Worm (Caenorhabditis elegans) whole organism, young adult: ENCODE measurements around the gene C05C9.3.
A peak's percentile ranks its signal among the peaks of the same experiment; 100 is the strongest.

Experiments used
- B0019.2 ChIP-seq: fragments of 200-800 bp; sonication (Bioruptor generic); conservative IDR thresholded peaks from 2 replicates; pipeline ENCODE4 v1.3.6; 2022; ENCODE audit warnings: missing genetic modification reagents, missing genetic modification characterization, missing compliant biosample characterization
- B0261.1 ChIP-seq: sonication (generic microtip); optimal IDR thresholded peaks from 2 replicates; lab custom pipeline; 2016; ENCODE audit warnings: mild to moderate bottlenecking, missing genetic modification characterization, moderate library complexity, missing compliant biosample characterization
- B0336.3 ChIP-seq: fragments of 200-800 bp; sonication (Bioruptor generic); IDR thresholded peaks from 2 replicates; pipeline ENCODE4 v1.3.6; 2022; ENCODE audit warnings: missing genetic modification characterization, missing compliant biosample characterization
- F22D6.2 ChIP-seq: sonication (generic microtip); optimal IDR thresholded peaks from 2 replicates; lab custom pipeline; 2016; ENCODE audit warnings: mild to moderate bottlenecking, missing genetic modification characterization, missing compliant biosample characterization
- F39B2.1 ChIP-seq: fragments of 200-800 bp; sonication (Bioruptor generic); IDR thresholded peaks from 2 replicates; pipeline ENCODE4 v1.3.6; 2022; ENCODE audit warnings: missing genetic modification reagents, missing genetic modification characterization, missing compliant biosample characterization
- F49E8.2 ChIP-seq: sonication (generic microtip); optimal IDR thresholded peaks from 3 replicates; lab custom pipeline; 2017; ENCODE audit warnings: missing genetic modification characterization, mild to moderate bottlenecking, missing compliant biosample characterization, antibody characterized with exemption, moderate library complexity; ENCODE audit not compliant: insufficient read depth
- F52B5.7 ChIP-seq: sonication (generic microtip); optimal IDR thresholded peaks from 2 replicates; lab custom pipeline; 2016; ENCODE audit warnings: mild to moderate bottlenecking, missing genetic modification characterization, missing compliant biosample characterization
- K11D2.4 ChIP-seq: fragments of 200-800 bp; sonication (Bioruptor generic); IDR thresholded peaks from 2 replicates; pipeline ENCODE4 v1.3.6; 2022; ENCODE audit warnings: missing genetic modification reagents, missing genetic modification characterization, missing compliant biosample characterization
- T07F8.4 ChIP-seq: sonication (generic microtip); optimal IDR thresholded peaks from 2 replicates; lab custom pipeline; 2016; ENCODE audit warnings: mild to moderate bottlenecking, missing genetic modification characterization, moderate library complexity, missing compliant biosample characterization
- Y53F4B.3 ChIP-seq: fragments of 200-800 bp; sonication (Bioruptor generic); IDR thresholded peaks from 2 replicates; pipeline ENCODE4 v1.3.6; 2022; ENCODE audit warnings: missing genetic modification reagents, missing genetic modification characterization, missing compliant biosample characterization
- Y67H2A.10 ChIP-seq: fragments of 200-800 bp; sonication (Bioruptor generic); conservative IDR thresholded peaks from 2 replicates; pipeline ENCODE4 v1.3.6; 2022; ENCODE audit warnings: missing genetic modification reagents, missing genetic modification characterization, missing compliant biosample characterization
- Y79H2A.3 ChIP-seq: fragments of 200-800 bp; sonication (Bioruptor generic); conservative IDR thresholded peaks from 2 replicates; pipeline ENCODE4 v1.3.6; 2022; ENCODE audit warnings: missing genetic modification reagents, missing genetic modification characterization, missing compliant biosample characterization
- Y95B8A.8 ChIP-seq: fragments of 200-800 bp; sonication (Bioruptor generic); IDR thresholded peaks from 2 replicates; pipeline ENCODE4 v1.3.6; 2022; ENCODE audit warnings: missing genetic modification reagents, missing genetic modification characterization, missing compliant biosample characterization
- ZK185.1 ChIP-seq: sonication (generic microtip); optimal IDR thresholded peaks from 2 replicates; lab custom pipeline; 2016; ENCODE audit warnings: mild to moderate bottlenecking, missing genetic modification characterization, missing compliant biosample characterization; ENCODE audit not compliant: poor library complexity, severe bottlenecking
- ama-1 ChIP-seq, 3 experiments: fragments of 150-350 bp in 1 of 3; sonication (generic microtip) in 2 of 3; optimal IDR thresholded peaks; 2 replicates each; lab custom pipeline; 2014 to 2018; ENCODE audit warnings: missing biosample characterization in 2 of 3, missing genetic modification characterization in 2 of 3, missing genetic modification reagents in 2 of 3
- attf-5 ChIP-seq: fragments of 200-800 bp; sonication (Bioruptor generic); optimal IDR thresholded peaks from 2 replicates; lab custom pipeline; 2018; ENCODE audit warnings: mild to moderate bottlenecking, missing genetic modification characterization, missing compliant biosample characterization
- ceh-100 ChIP-seq: fragments of 200-800 bp; sonication (Bioruptor generic); IDR thresholded peaks from 2 replicates; pipeline ENCODE4 v1.3.6; 2022; ENCODE audit warnings: missing genetic modification reagents, missing genetic modification characterization, missing compliant biosample characterization
- ceh-40 ChIP-seq: fragments of 200-800 bp; sonication (Bioruptor generic); IDR thresholded peaks from 2 replicates; pipeline ENCODE4 v1.3.6; 2022; ENCODE audit warnings: missing genetic modification characterization, missing compliant biosample characterization
- ceh-79 ChIP-seq: sonication (generic microtip); optimal IDR thresholded peaks from 2 replicates; lab custom pipeline; 2017; ENCODE audit warnings: mild to moderate bottlenecking, missing genetic modification characterization, missing compliant biosample characterization
- ceh-91 ChIP-seq: fragments of 200-800 bp; sonication (Bioruptor generic); IDR thresholded peaks from 2 replicates; pipeline ENCODE4 v1.3.6; 2022; ENCODE audit warnings: missing genetic modification reagents, missing genetic modification characterization, missing compliant biosample characterization
- chd-7 ChIP-seq: sonication (generic microtip); optimal IDR thresholded peaks from 2 replicates; lab custom pipeline; 2016; ENCODE audit warnings: mild to moderate bottlenecking, missing genetic modification characterization, moderate library complexity, missing compliant biosample characterization
- die-1 ChIP-seq: sonication (generic microtip); optimal IDR thresholded peaks from 2 replicates; lab custom pipeline; 2016; ENCODE audit warnings: missing genotype, mild to moderate bottlenecking, missing genetic modification characterization, missing compliant biosample characterization
- dpl-1 ChIP-seq: fragments of 150-350 bp; optimal IDR thresholded peaks from 2 replicates; lab custom pipeline; 2014; ENCODE audit warnings: missing biosample characterization, missing genetic modification reagents, missing genetic modification characterization
- egl-18 ChIP-seq: fragments of 200-800 bp; sonication (Bioruptor generic); IDR thresholded peaks from 2 replicates; pipeline ENCODE4 v1.3.6; 2022; ENCODE audit warnings: missing genetic modification reagents, missing genetic modification characterization, missing compliant biosample characterization
- egl-44 ChIP-seq: fragments of 200-800 bp; sonication (Bioruptor generic); IDR thresholded peaks from 2 replicates; pipeline ENCODE4 v1.3.6; 2022; ENCODE audit warnings: missing genetic modification reagents, missing genetic modification characterization, missing compliant biosample characterization
- egrh-3 ChIP-seq: fragments of 200-800 bp; sonication (Bioruptor generic); IDR thresholded peaks from 2 replicates; pipeline ENCODE4 v1.3.6; 2022; ENCODE audit warnings: missing genetic modification reagents, missing genetic modification characterization, missing compliant biosample characterization
- ets-4 ChIP-seq: fragments of 200-800 bp; sonication (Bioruptor generic); optimal IDR thresholded peaks from 2 replicates; lab custom pipeline; 2018; ENCODE audit warnings: mild to moderate bottlenecking, missing genetic modification characterization, missing compliant biosample characterization
- fkh-3 ChIP-seq: sonication (generic microtip); optimal IDR thresholded peaks from 2 replicates; lab custom pipeline; 2016; ENCODE audit warnings: mild to moderate bottlenecking, missing genetic modification characterization, missing compliant biosample characterization
- hlh-26 ChIP-seq: fragments of 200-800 bp; sonication (Bioruptor generic); conservative IDR thresholded peaks from 2 replicates; pipeline ENCODE4 v1.3.6; 2022; ENCODE audit warnings: missing genetic modification reagents, missing genetic modification characterization, missing compliant biosample characterization
- let-607 ChIP-seq, 2 experiments: fragments of 200-800 bp in 1 of 2; sonication (Bioruptor generic) in 1 of 2; sonication (generic microtip) in 1 of 2; optimal IDR thresholded peaks; 2 replicates each; lab custom pipeline; 2016 to 2018; ENCODE audit warnings: mild to moderate bottlenecking in 2 of 2, missing compliant biosample characterization in 2 of 2, missing genetic modification characterization in 2 of 2, moderate library complexity in 2 of 2, missing genotype in 1 of 2
- lir-1 ChIP-seq: fragments of 200-800 bp; sonication (Bioruptor generic); conservative IDR thresholded peaks from 2 replicates; pipeline ENCODE4 v1.3.6; 2022; ENCODE audit warnings: missing genetic modification reagents, missing genetic modification characterization, missing compliant biosample characterization
- lsl-1 ChIP-seq: fragments of 200-800 bp; sonication (Bioruptor generic); optimal IDR thresholded peaks from 2 replicates; lab custom pipeline; 2018; ENCODE audit warnings: mild to moderate bottlenecking, missing genetic modification characterization, moderate library complexity, missing compliant biosample characterization
- madf-3 ChIP-seq: fragments of 200-800 bp; sonication (Bioruptor generic); IDR thresholded peaks from 2 replicates; pipeline ENCODE4 v1.3.6; 2022; ENCODE audit warnings: missing genetic modification reagents, missing genetic modification characterization, missing compliant biosample characterization
- madf-8 ChIP-seq: fragments of 200-800 bp; sonication (Bioruptor generic); conservative IDR thresholded peaks from 2 replicates; pipeline ENCODE4 v1.3.6; 2022; ENCODE audit warnings: missing genetic modification reagents, missing genetic modification characterization, missing compliant biosample characterization
- mes-4 ChIP-seq: sonication (generic microtip); optimal IDR thresholded peaks from 2 replicates; lab custom pipeline; 2016; ENCODE audit warnings: missing genotype, missing genetic modification characterization, missing compliant biosample characterization
- nfyb-1 ChIP-seq: fragments of 200-800 bp; sonication (Bioruptor generic); IDR thresholded peaks from 2 replicates; pipeline ENCODE4 v1.3.6; 2022; ENCODE audit warnings: missing genetic modification reagents, missing genetic modification characterization, missing compliant biosample characterization
- nhr-120 ChIP-seq: fragments of 200-800 bp; sonication (Bioruptor generic); IDR thresholded peaks from 2 replicates; pipeline ENCODE4 v1.3.6; 2022; ENCODE audit warnings: missing genetic modification characterization, missing compliant biosample characterization
- nhr-90 ChIP-seq: sonication (generic microtip); optimal IDR thresholded peaks from 2 replicates; lab custom pipeline; 2016; ENCODE audit warnings: missing genotype, mild to moderate bottlenecking, missing genetic modification characterization, missing compliant biosample characterization
- rcor-1 ChIP-seq: fragments of 200-800 bp; sonication (Bioruptor generic); IDR thresholded peaks from 2 replicates; pipeline ENCODE4 v1.3.6; 2022; ENCODE audit warnings: missing genetic modification reagents, missing genetic modification characterization, missing compliant biosample characterization
- sea-2 ChIP-seq: fragments of 200-800 bp; sonication (Bioruptor generic); IDR thresholded peaks from 2 replicates; pipeline ENCODE4 v1.3.6; 2022; ENCODE audit warnings: missing genetic modification characterization, missing compliant biosample characterization
- snpc-1.3 ChIP-seq: sonication (generic microtip); optimal IDR thresholded peaks from 2 replicates; lab custom pipeline; 2017; ENCODE audit warnings: missing genetic modification characterization, mild to moderate bottlenecking, missing compliant biosample characterization, antibody characterized with exemption, moderate library complexity, missing genotype, missing genetic modification reagents; ENCODE audit not compliant: insufficient read depth
- sptf-2 ChIP-seq: fragments of 200-800 bp; sonication (Bioruptor generic); optimal IDR thresholded peaks from 2 replicates; lab custom pipeline; 2018; ENCODE audit warnings: mild to moderate bottlenecking, missing genetic modification characterization, missing compliant biosample characterization
- tbx-9 ChIP-seq: sonication (generic microtip); optimal IDR thresholded peaks from 2 replicates; lab custom pipeline; 2016; ENCODE audit warnings: borderline replicate concordance, missing genetic modification characterization, inconsistent platforms, missing compliant biosample characterization
- xnd-1 ChIP-seq: sonication (generic microtip); optimal IDR thresholded peaks from 2 replicates; lab custom pipeline; 2016; ENCODE audit warnings: missing genotype, missing genetic modification reagents, missing genetic modification characterization, missing compliant biosample characterization
- zfh-2 ChIP-seq: fragments of 200-800 bp; sonication (Bioruptor generic); conservative IDR thresholded peaks from 2 replicates; pipeline ENCODE4 v1.3.6; 2022; ENCODE audit warnings: missing genetic modification reagents, missing genetic modification characterization, missing compliant biosample characterization
- ztf-3 ChIP-seq: fragments of 200-800 bp; sonication (Bioruptor generic); optimal IDR thresholded peaks from 2 replicates; lab custom pipeline; 2018; ENCODE audit warnings: mild to moderate bottlenecking, missing genetic modification characterization, missing compliant biosample characterization

The C05C9.3 gene

DNA sequence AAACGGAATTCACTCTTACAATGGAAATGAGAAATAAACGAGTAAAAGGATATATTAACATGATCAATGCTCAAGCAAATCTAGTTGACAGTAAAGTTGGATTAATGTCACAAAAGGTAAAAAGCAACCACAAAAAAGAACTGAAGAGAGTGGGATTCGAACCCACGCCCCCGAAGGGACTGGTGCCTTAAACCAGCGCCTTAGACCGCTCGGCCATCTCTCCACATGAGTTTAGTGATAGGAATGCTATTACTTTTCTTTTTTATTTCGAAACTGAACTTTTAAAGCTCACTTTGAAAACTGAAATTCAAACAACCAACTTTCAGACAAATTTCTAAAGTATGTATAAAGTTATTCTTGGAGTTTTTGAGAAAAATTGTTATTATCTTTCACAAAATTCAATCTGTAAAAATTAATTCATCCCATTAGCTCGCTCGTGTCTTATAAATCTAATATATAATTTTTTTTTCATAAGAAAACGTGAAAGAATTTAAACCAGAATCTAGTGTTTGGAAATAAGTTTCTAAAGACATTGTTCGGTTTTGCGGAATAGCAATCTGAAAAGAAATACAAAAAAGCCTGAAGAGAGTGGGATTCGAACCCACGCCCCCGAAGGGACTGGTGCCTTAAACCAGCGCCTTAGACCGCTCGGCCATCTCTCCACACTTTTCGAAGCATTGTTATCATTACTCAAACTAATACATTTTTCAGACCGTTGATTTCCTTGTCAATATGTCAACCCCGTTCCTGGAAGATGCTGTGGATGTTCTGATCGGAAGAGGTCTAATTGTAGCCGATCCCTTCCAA, 10.4 kb upstream of the C05C9.3 start (continued):
- TF ChIP-seq Y53F4B.3 (GFP tag; lab: Robert Waterston, UW), result 0 out of 2 replicates have a peak, but pooled peaks have one; percentile 21
- 0 out of 2 replicates have a peak, but pooled peaks have one; percentile 63 for TF ChIP-seq ceh-40 (GFP tag; lab: Robert Waterston, UW)
- 0 out of 2 replicates have a peak, but pooled peaks have one; percentile 39 for TF ChIP-seq Y95B8A.8
- TF ChIP-seq F49E8.2 (tag; lab: Kevin White, UChicago), result no peak
- no peak for TF ChIP-seq F52B5.7
- TF ChIP-seq egl-44, result no peak
- TF ChIP-seq F22D6.2 (tag; lab: Kevin White, UChicago), result no peak
- no peak for TF ChIP-seq ama-1 (optimal IDR thresholded peaks at IDR 0.05; lab: Kevin White, UChicago)
- TF ChIP-seq ama-1 (GFP tag; optimal IDR thresholded peaks at IDR 0.05; lab: Kevin White, UChicago), result peak in 1 of 2 experiments; percentile 55
- no peak for TF ChIP-seq nhr-120 (GFP tag; lab: Robert Waterston, UW)
- peak in 1 of 2 experiments; percentile 28 for TF ChIP-seq let-607 (tag; optimal IDR thresholded peaks at IDR 0.05; lab: Kevin White, UChicago)
- no peak for TF ChIP-seq chd-7
- TF ChIP-seq egl-18 (GFP tag; lab: Robert Waterston, UW), result no peak
- peak; percentile 64 for TF ChIP-seq die-1 (tag; lab: Kevin White, UChicago)
- TF ChIP-seq attf-5 (GFP tag; lab: Kevin White, UChicago), result no peak
- no peak for TF ChIP-seq K11D2.4
- TF ChIP-seq ceh-100, result no peak
- no peak for TF ChIP-seq fkh-3 (tag; lab: Kevin White, UChicago)
- peak; percentile 56 for TF ChIP-seq snpc-1.3 (tag; lab: Kevin White, UChicago)
- no peak for TF ChIP-seq hlh-26 (GFP tag; lab: Robert Waterston, UW)
- TF ChIP-seq ztf-3 (GFP tag; lab: Kevin White, UChicago), result no peak
- no peak for TF ChIP-seq sptf-2 (GFP tag; lab: Kevin White, UChicago)
- TF ChIP-seq xnd-1 (tag; lab: Kevin White, UChicago), result no peak
- no peak for TF ChIP-seq lsl-1 (GFP tag; lab: Kevin White, UChicago)
- no peak for TF ChIP-seq lir-1 (GFP tag; lab: Robert Waterston, UW)
- TF ChIP-seq rcor-1 (GFP tag; lab: Robert Waterston, UW), result peak; percentile 38; the same call in 1 of the 2 replicates
- no peak for TF ChIP-seq dpl-1 (GFP tag; lab: Kevin White, UChicago)
- no peak for TF ChIP-seq egrh-3 (GFP tag; lab: Robert Waterston, UW)
- no peak for TF ChIP-seq F39B2.1 (GFP tag; lab: Robert Waterston, UW)
- TF ChIP-seq ets-4, result no peak
- TF ChIP-seq T07F8.4, result peak; percentile 46
- TF ChIP-seq ceh-91, result no peak
- no peak for TF ChIP-seq B0019.2 (GFP tag; lab: Robert Waterston, UW)
- TF ChIP-seq ceh-79, result no peak
- TF ChIP-seq nhr-90 (tag; lab: Kevin White, UChicago), result peak; percentile 62
- no peak for TF ChIP-seq sea-2 (GFP tag; lab: Robert Waterston, UW)
- 0 out of 2 replicates have a peak, but pooled peaks have one; percentile 12 for TF ChIP-seq nfyb-1 (GFP tag; lab: Robert Waterston, UW)
- no peak for TF ChIP-seq tbx-9 (tag; lab: Kevin White, UChicago)
- TF ChIP-seq mes-4 (tag; lab: Kevin White, UChicago), result peak; percentile 34
- TF ChIP-seq B0336.3 (GFP tag; lab: Robert Waterston, UW), result no peak
- TF ChIP-seq Y67H2A.10, result no peak
- TF ChIP-seq madf-8 (GFP tag; lab: Robert Waterston, UW), result no peak
- peak; percentile 72 for TF ChIP-seq B0261.1
- no peak for TF ChIP-seq Y79H2A.3
- no peak for TF ChIP-seq zfh-2 (GFP tag; lab: Robert Waterston, UW)
- 0 out of 2 replicates have a peak, but pooled peaks have one; percentile 65 for TF ChIP-seq madf-3 (GFP tag; lab: Robert Waterston, UW)
- TF ChIP-seq ZK185.1 (tag; lab: Kevin White, UChicago), result peak; percentile 66
